Worm (Caenorhabditis elegans) whole organism, young adult: ENCODE data around the gene appg-1.

Source experiments
- lir-1 ChIP-seq: fragments of 200-800 bp; sonication (Bioruptor generic); conservative IDR thresholded peaks from 2 replicates; pipeline ENCODE4 v1.3.6; 2022; ENCODE audit warnings: missing genetic modification reagents, missing genetic modification characterization, missing compliant biosample characterization
- nfya-2 ChIP-seq: fragments of 200-800 bp; sonication (Bioruptor generic); IDR thresholded peaks from 2 replicates; pipeline ENCODE4 v1.3.6; 2022; ENCODE audit warnings: missing genetic modification reagents, missing genetic modification characterization, missing compliant biosample characterization
- snpc-1.3 ChIP-seq: sonication (generic microtip); optimal IDR thresholded peaks from 2 replicates; lab custom pipeline; 2017; ENCODE audit warnings: missing genetic modification characterization, mild to moderate bottlenecking, missing compliant biosample characterization, antibody characterized with exemption, moderate library complexity, missing genotype, missing genetic modification reagents; ENCODE audit not compliant: insufficient read depth

- no peak for TF ChIP-seq lir-1
- TF ChIP-seq nfya-2, result no peak
- TF ChIP-seq snpc-1.3 (tag; lab: Kevin White, UChicago), result no peak
Measured at ce11 chrII:10360487-10360886, 34.6 kb downstream of the appg-1 start, which contains the start of gene C07E3.4.
